Fruit fly (Drosophila melanogaster) whole organism, embryonic: ENCODE data around the gene CG5390.

Experiments
- Adf1 ChIP-seq: fragments of 200-800 bp; sonication (Bioruptor generic); IDR thresholded peaks from 2 replicates; pipeline ENCODE4 v1.3.6; 2022; ENCODE audit warnings: missing biosample characterization, missing genetic modification characterization
- Asciz ChIP-seq: fragments of 200-800 bp; sonication (Bioruptor generic); optimal IDR thresholded peaks from 2 replicates; lab custom pipeline; 2017; ENCODE audit warnings: missing biosample characterization, mild to moderate bottlenecking, missing genetic modification characterization, missing genetic modification reagents
- B-H1 ChIP-seq: fragments of 200-800 bp; sonication (Bioruptor generic); IDR thresholded peaks from 3 replicates; pipeline ENCODE4 v1.3.6; 2022; ENCODE audit warnings: missing biosample characterization, missing genetic modification characterization
- Bgb ChIP-seq: fragments of 200-800 bp; sonication (Bioruptor generic); IDR thresholded peaks from 2 replicates; pipeline ENCODE4 v1.3.6; 2022; ENCODE audit warnings: missing biosample characterization, missing genetic modification characterization; ENCODE audit not compliant: partially characterized antibody
- CG10209 ChIP-seq: fragments of 200-800 bp; sonication (Bioruptor generic); optimal IDR thresholded peaks from 3 replicates; lab custom pipeline; 2017; ENCODE audit warnings: missing biosample characterization, mild to moderate bottlenecking, missing genetic modification characterization, missing genetic modification reagents
- CG10321 ChIP-seq: fragments of 200-800 bp; sonication (Bioruptor generic); IDR thresholded peaks from 2 replicates; pipeline ENCODE4 v1.3.6; 2022; ENCODE audit warnings: missing biosample characterization, missing genetic modification characterization
- CG10654 ChIP-seq: fragments of 200-800 bp; sonication (Bioruptor generic); optimal IDR thresholded peaks from 2 replicates; lab custom pipeline; 2016; ENCODE audit warnings: missing biosample characterization, missing genetic modification characterization
- CG10979 ChIP-seq: fragments of 200-800 bp; sonication (Bioruptor generic); optimal IDR thresholded peaks from 2 replicates; lab custom pipeline; 2018; ENCODE audit warnings: missing biosample characterization, mild to moderate bottlenecking, missing genetic modification characterization, moderate library complexity
- CG12219 ChIP-seq: fragments of 200-800 bp; sonication (Bioruptor generic); optimal IDR thresholded peaks from 3 replicates; lab custom pipeline; 2018; ENCODE audit warnings: missing biosample characterization, mild to moderate bottlenecking, missing genetic modification characterization
- CG12942 ChIP-seq: fragments of 200-800 bp; sonication (Bioruptor generic); optimal IDR thresholded peaks from 3 replicates; lab custom pipeline; 2016; ENCODE audit warnings: missing biosample characterization, missing genetic modification characterization
- CG13424 ChIP-seq: fragments of 200-800 bp; sonication (Bioruptor generic); optimal IDR thresholded peaks from 2 replicates; lab custom pipeline; 2019; ENCODE audit warnings: missing biosample characterization, mild to moderate bottlenecking, missing genetic modification characterization, moderate library complexity
- CG14050 ChIP-seq: fragments of 200-800 bp; sonication (Bioruptor generic); IDR thresholded peaks from 3 replicates; pipeline ENCODE4 v1.3.6; 2022; ENCODE audit warnings: missing biosample characterization, missing genetic modification characterization
- CG14965 ChIP-seq: fragments of 200-800 bp; sonication (Bioruptor generic); optimal IDR thresholded peaks from 2 replicates; lab custom pipeline; 2016; ENCODE audit warnings: missing biosample characterization, missing genetic modification characterization, borderline replicate concordance
- CG15011 ChIP-seq: fragments of 200-800 bp; sonication (Bioruptor generic); optimal IDR thresholded peaks from 3 replicates; lab custom pipeline; 2018; ENCODE audit warnings: missing biosample characterization, mild to moderate bottlenecking, missing genetic modification characterization
- CG1603 ChIP-seq: fragments of 200-800 bp; sonication (Bioruptor generic); optimal IDR thresholded peaks from 2 replicates; lab custom pipeline; 2019; ENCODE audit warnings: missing biosample characterization, mild to moderate bottlenecking, missing genetic modification characterization, moderate library complexity
- CG18011 ChIP-seq: fragments of 200-800 bp; sonication (Bioruptor generic); optimal IDR thresholded peaks from 2 replicates; lab custom pipeline; 2017; ENCODE audit warnings: missing biosample characterization, missing genetic modification characterization, mild to moderate bottlenecking, moderate library complexity, missing genotype
- CG1832 ChIP-seq: fragments of 200-800 bp; sonication (Bioruptor generic); optimal IDR thresholded peaks from 2 replicates; lab custom pipeline; 2017; ENCODE audit warnings: missing biosample characterization, mild to moderate bottlenecking, missing genetic modification characterization, inconsistent platforms
- CG18764 ChIP-seq: fragments of 200-800 bp; sonication (Bioruptor generic); optimal IDR thresholded peaks from 3 replicates; lab custom pipeline; 2016; ENCODE audit warnings: missing biosample characterization, missing genetic modification characterization
- CG31224 ChIP-seq: fragments of 200-800 bp; sonication (Bioruptor generic); IDR thresholded peaks from 2 replicates; pipeline ENCODE4 v1.3.6; 2022; ENCODE audit warnings: missing biosample characterization, missing genetic modification characterization
- CG31388 ChIP-seq: fragments of 200-800 bp; sonication (Bioruptor generic); optimal IDR thresholded peaks from 2 replicates; lab custom pipeline; 2016; ENCODE audit warnings: missing biosample characterization, missing genetic modification characterization
- CG32772 ChIP-seq: fragments of 200-800 bp; sonication (Bioruptor generic); IDR thresholded peaks from 2 replicates; pipeline ENCODE4 v1.3.6; 2022; ENCODE audit warnings: missing biosample characterization, missing genetic modification characterization
- CG42726 ChIP-seq: fragments of 200-800 bp; sonication (Bioruptor generic); IDR thresholded peaks from 2 replicates; pipeline ENCODE4 v1.3.6; 2022; ENCODE audit warnings: missing biosample characterization, missing genetic modification characterization; ENCODE audit not compliant: partially characterized antibody
- CG8281 ChIP-seq: fragments of 200-800 bp; sonication (Bioruptor generic); optimal IDR thresholded peaks from 2 replicates; lab custom pipeline; 2018; ENCODE audit warnings: missing biosample characterization, mild to moderate bottlenecking, missing genetic modification characterization, moderate library complexity
- CG9876 ChIP-seq: fragments of 200-800 bp; sonication (Bioruptor generic); optimal IDR thresholded peaks from 2 replicates; lab custom pipeline; 2016; ENCODE audit warnings: missing biosample characterization, missing genetic modification characterization
- CrebB ChIP-seq: fragments of 200-800 bp; sonication (Bioruptor generic); optimal IDR thresholded peaks from 3 replicates; lab custom pipeline; 2018; ENCODE audit warnings: missing biosample characterization, mild to moderate bottlenecking, missing genetic modification characterization
- D ChIP-seq, 2 experiments: fragments of 200-800 bp in 1 of 2; fragments of >200 bp in 1 of 2; sonication (Bioruptor generic) in 1 of 2; optimal IDR thresholded peaks; 2 replicates in 1 of 2; 3 replicates in 1 of 2; lab custom pipeline; 2017; ENCODE audit warnings: mild to moderate bottlenecking in 1 of 2, missing biosample characterization in 1 of 2, missing genetic modification characterization in 1 of 2, missing genetic modification reagents in 1 of 2
- D19A ChIP-seq: fragments of 200-800 bp; optimal IDR thresholded peaks from 3 replicates; lab custom pipeline; 2019; ENCODE audit warnings: missing biosample characterization, mild to moderate bottlenecking, missing genetic modification characterization, moderate library complexity
- Hr3 ChIP-seq: fragments of 200-800 bp; sonication (Bioruptor generic); optimal IDR thresholded peaks from 3 replicates; lab custom pipeline; 2016; ENCODE audit warnings: missing biosample characterization, missing genetic modification characterization
- MBD-R2 ChIP-seq: fragments of 200-800 bp; sonication (Bioruptor generic); IDR thresholded peaks from 2 replicates; pipeline ENCODE4 v1.3.6; 2022; ENCODE audit warnings: missing biosample characterization, missing genetic modification characterization
- Meics ChIP-seq: fragments of 200-800 bp; sonication (Bioruptor generic); optimal IDR thresholded peaks from 2 replicates; lab custom pipeline; 2017; ENCODE audit warnings: missing biosample characterization, mild to moderate bottlenecking, missing genetic modification characterization
- Scr ChIP-seq: fragments of 200-800 bp; sonication (Bioruptor generic); IDR thresholded peaks from 2 replicates; pipeline ENCODE4 v1.3.6; 2022; ENCODE audit warnings: missing biosample characterization, missing genetic modification characterization; ENCODE audit not compliant: partially characterized antibody
- Sox100B ChIP-seq: fragments of 200-800 bp; sonication (Bioruptor generic); optimal IDR thresholded peaks from 3 replicates; lab custom pipeline; 2018; ENCODE audit warnings: missing biosample characterization, mild to moderate bottlenecking, missing genetic modification characterization
- Tbp ChIP-seq: fragments of >200 bp; optimal IDR thresholded peaks from 2 replicates; lab custom pipeline; 2018; ENCODE audit warnings: missing biosample characterization, missing genetic modification characterization
- ac ChIP-seq: fragments of 200-800 bp; sonication (Bioruptor generic); optimal IDR thresholded peaks from 3 replicates; lab custom pipeline; 2017; ENCODE audit warnings: missing biosample characterization, mild to moderate bottlenecking, missing genetic modification characterization
- ara ChIP-seq: fragments of 200-800 bp; sonication (Bioruptor generic); IDR thresholded peaks from 2 replicates; pipeline ENCODE4 v1.3.6; 2022; ENCODE audit warnings: missing biosample characterization, missing genetic modification characterization
- ci ChIP-seq: fragments of 200-800 bp; sonication (Bioruptor generic); IDR thresholded peaks from 3 replicates; pipeline ENCODE4 v1.3.6; 2022; ENCODE audit warnings: missing biosample characterization, missing genetic modification characterization
- cwo ChIP-seq: fragments of 200-800 bp; sonication (Bioruptor generic); optimal IDR thresholded peaks from 3 replicates; lab custom pipeline; 2017; ENCODE audit warnings: missing biosample characterization, missing genetic modification characterization, mild to moderate bottlenecking, moderate library complexity, missing genetic modification reagents
- dati ChIP-seq: fragments of 200-800 bp; sonication (Bioruptor generic); IDR thresholded peaks from 2 replicates; pipeline ENCODE4 v1.3.6; 2022; ENCODE audit warnings: missing biosample characterization, missing genetic modification characterization
- dpn ChIP-seq, 2 experiments: fragments of 200-800 bp; sonication (Bioruptor generic); optimal IDR thresholded peaks; 3 replicates each; lab custom pipeline; 2016; ENCODE audit warnings: missing biosample characterization in 2 of 2, missing genetic modification characterization in 2 of 2
- en ChIP-seq: fragments of 200-800 bp; sonication (Bioruptor generic); optimal IDR thresholded peaks from 2 replicates; lab custom pipeline; 2016; ENCODE audit warnings: missing biosample characterization, missing genetic modification characterization
- nmo ChIP-seq: fragments of 200-800 bp; sonication (Bioruptor generic); optimal IDR thresholded peaks from 2 replicates; lab custom pipeline; 2018; ENCODE audit warnings: missing biosample characterization, mild to moderate bottlenecking, missing genetic modification characterization, moderate library complexity
- odd ChIP-seq: fragments of 200-800 bp; sonication (Bioruptor generic); optimal IDR thresholded peaks from 2 replicates; lab custom pipeline; 2017; ENCODE audit warnings: missing biosample characterization, mild to moderate bottlenecking, missing genetic modification characterization
- pfk ChIP-seq: fragments of 200-800 bp; sonication (Bioruptor generic); optimal IDR thresholded peaks from 2 replicates; lab custom pipeline; 2018; ENCODE audit warnings: missing biosample characterization, mild to moderate bottlenecking, missing genetic modification characterization, moderate library complexity
- pum ChIP-seq: fragments of 200-800 bp; sonication (Bioruptor generic); optimal IDR thresholded peaks from 2 replicates; lab custom pipeline; 2016; ENCODE audit warnings: missing biosample characterization, missing genetic modification characterization
- tap ChIP-seq: fragments of 200-800 bp; optimal IDR thresholded peaks from 3 replicates; lab custom pipeline; 2019; ENCODE audit warnings: missing biosample characterization, mild to moderate bottlenecking, missing genetic modification characterization, moderate library complexity
- vfl ChIP-seq: fragments of 200-800 bp; sonication (Bioruptor generic); optimal IDR thresholded peaks from 2 replicates; lab custom pipeline; 2016; ENCODE audit warnings: missing biosample characterization, missing genetic modification characterization
- wdn ChIP-seq: fragments of 200-800 bp; sonication (Bioruptor generic); IDR thresholded peaks from 2 replicates; pipeline ENCODE4 v1.3.6; 2022; ENCODE audit warnings: missing biosample characterization, missing genetic modification characterization

The CG5390 gene

dm6 chr2L:10301918-10302317, 4.5 kb downstream of the CG5390 start, which contains the start of gene CG13138:
TSS of gene CG13138 (minus strand) at chr2L:10302018.
- TF ChIP-seq CG10321 (GFP tag; lab: Robert Waterston, UW) = no peak
- TF ChIP-seq D19A (tag; lab: Kevin White, UChicago) = peak; percentile 8

dm6 chr2L:10299810-10300147, 6.6 kb downstream of the CG5390 start, which contains the start of gene CYLD:
TSS of gene CYLD (minus strand) at chr2L:10299847.
- TF ChIP-seq CG1832 (GFP tag; lab: Kevin White, UChicago) = no peak
- peak; percentile 61 for TF ChIP-seq CG10654 (GFP tag; lab: Kevin White, UChicago)
- TF ChIP-seq MBD-R2 (GFP tag; lab: Robert Waterston, UW) = peak; percentile 56
- TF ChIP-seq dpn (GFP tag; optimal IDR thresholded peaks at IDR 0.05; lab: Kevin White, UChicago) = peak; percentile 24 to 73
- no peak for TF ChIP-seq CG9876
- TF ChIP-seq CG14965 (GFP tag; lab: Kevin White, UChicago) = no peak
- TF ChIP-seq en (GFP tag; lab: Kevin White, UChicago) = no peak
- TF ChIP-seq ac (GFP tag; lab: Kevin White, UChicago) = no peak
- TF ChIP-seq CG15011 (GFP tag; lab: Kevin White, UChicago) = peak; percentile 16
- TF ChIP-seq CG31224 (GFP tag; lab: Robert Waterston, UW) = no peak
- no peak for TF ChIP-seq CrebB (tag; lab: Kevin White, UChicago)
- peak; percentile 70 for TF ChIP-seq cwo
- TF ChIP-seq CG8281 (tag; lab: Kevin White, UChicago) = peak; percentile 14
- TF ChIP-seq CG32772 (GFP tag; lab: Robert Waterston, UW) = no peak
- peak; percentile 60 for TF ChIP-seq CG12942
- peak; percentile 76 for TF ChIP-seq CG1603 (tag; lab: Kevin White, UChicago)
- TF ChIP-seq Bgb = no peak; the same call in 1 of the 2 replicates
- peak; percentile 57 for TF ChIP-seq Sox100B
- TF ChIP-seq dati (GFP tag; lab: Robert Waterston, UW) = no peak
- no peak for TF ChIP-seq pfk (GFP tag; lab: Kevin White, UChicago)
- TF ChIP-seq CG18011 (GFP tag; lab: Kevin White, UChicago) = no peak
- TF ChIP-seq Tbp (GFP tag; lab: Kevin White, UChicago) = no peak
- peak; percentile 72 for TF ChIP-seq CG10979 (tag; lab: Kevin White, UChicago)
- no peak for TF ChIP-seq CG42726
- peak; percentile 42 for TF ChIP-seq CG18764 (GFP tag; lab: Kevin White, UChicago)
- TF ChIP-seq CG10209 (GFP tag; lab: Kevin White, UChicago) = peak; percentile 52
- peak; percentile 71 for TF ChIP-seq nmo
- peak; percentile 47 for TF ChIP-seq CG12219 (GFP tag; lab: Kevin White, UChicago)
- TF ChIP-seq Asciz (GFP tag; lab: Kevin White, UChicago) = peak; percentile 46
- peak; percentile 83; the same call in 1 of the 3 replicates for TF ChIP-seq ci (GFP tag; lab: Robert Waterston, UW)
- TF ChIP-seq CG13424 = peak; percentile 79
- peak; percentile 70 for TF ChIP-seq odd
- peak; percentile 68 for TF ChIP-seq D19A (tag; lab: Kevin White, UChicago)
- TF ChIP-seq Adf1 = peak; percentile 40; the same call in 1 of the 2 replicates
- peak; percentile 71 for TF ChIP-seq Hr3 (GFP tag; lab: Kevin White, UChicago)
- TF ChIP-seq ara (GFP tag; lab: Robert Waterston, UW) = peak; percentile 55; the same call in 1 of the 2 replicates
- TF ChIP-seq vfl (GFP tag; lab: Kevin White, UChicago) = no peak
- peak; percentile 19 for TF ChIP-seq CG31388 (GFP tag; lab: Kevin White, UChicago)
- peak; percentile 36; the same call in 1 of the 2 replicates for TF ChIP-seq wdn
- TF ChIP-seq pum = no peak
- peak; percentile 47; the same call in 1 of the 3 replicates for TF ChIP-seq CG14050 (GFP tag; lab: Robert Waterston, UW)
- TF ChIP-seq Meics (GFP tag; lab: Kevin White, UChicago) = peak; percentile 76
- peak; percentile 68 for TF ChIP-seq tap
- no peak for TF ChIP-seq D (optimal IDR thresholded peaks at IDR 0.05; lab: Kevin White, UChicago)
- TF ChIP-seq D (GFP tag; optimal IDR thresholded peaks at IDR 0.05; lab: Kevin White, UChicago) = peak; percentile 29
- no peak; the same call in 1 of the 2 replicates for TF ChIP-seq Scr (GFP tag; lab: Robert Waterston, UW)
- peak; percentile 61; the same call in 1 of the 3 replicates for TF ChIP-seq B-H1
